Worm (Caenorhabditis elegans) whole organism, L4 larva: ENCODE data around the gene fbxa-54.

Source experiments
- F10B5.3 ChIP-seq: sonication (generic microtip); optimal IDR thresholded peaks from 2 replicates; lab custom pipeline; 2016; ENCODE audit warnings: mild to moderate bottlenecking, missing genetic modification characterization, missing compliant biosample characterization
- ZK546.5 ChIP-seq, 2 experiments: sonication (generic microtip); optimal IDR thresholded peaks; 2 replicates each; lab custom pipeline; 2017; ENCODE audit warnings: missing biosample characterization in 2 of 2, missing genetic modification characterization in 2 of 2
- ama-1 ChIP-seq: fragments of 150-350 bp; optimal IDR thresholded peaks from 2 replicates; lab custom pipeline; 2014; ENCODE audit warnings: inconsistent platforms, mixed read lengths
- ceh-82 ChIP-seq: sonication (generic microtip); optimal IDR thresholded peaks from 2 replicates; lab custom pipeline; 2017; ENCODE audit warnings: missing biosample characterization, missing genetic modification characterization
- dmd-6 ChIP-seq: fragments of 200-800 bp; sonication (Bioruptor generic); IDR thresholded peaks from 2 replicates; pipeline ENCODE4 v1.3.6; 2022; ENCODE audit warnings: missing genetic modification reagents, missing genetic modification characterization, missing compliant biosample characterization
- egl-27 ChIP-seq: sonication (generic microtip); optimal IDR thresholded peaks from 3 replicates; lab custom pipeline; 2017; ENCODE audit warnings: missing biosample characterization, missing genetic modification reagents, missing genetic modification characterization
- fkh-10 ChIP-seq: fragments of 150-350 bp; optimal IDR thresholded peaks from 2 replicates; lab custom pipeline; 2014; ENCODE audit warnings: missing biosample characterization, missing genetic modification reagents, missing genetic modification characterization
- lin-15B ChIP-seq: fragments of 150-350 bp; sonication (generic microtip); optimal IDR thresholded peaks from 3 replicates; lab custom pipeline; 2014; ENCODE audit warnings: missing biosample characterization, missing genetic modification characterization
- lin-39 ChIP-seq: fragments of 150-350 bp; optimal IDR thresholded peaks from 2 replicates; lab custom pipeline; 2014; ENCODE audit warnings: missing biosample characterization, missing genetic modification reagents, missing genetic modification characterization
- lsy-2 ChIP-seq, 2 experiments: fragments of 150-350 bp in 1 of 2; sonication (generic microtip) in 1 of 2; optimal IDR thresholded peaks; 2 replicates each; lab custom pipeline; 2014 to 2017; ENCODE audit warnings: missing biosample characterization in 2 of 2, missing genetic modification characterization in 2 of 2
- mep-1 ChIP-seq: fragments of 150-350 bp; sonication (generic microtip); optimal IDR thresholded peaks from 3 replicates; lab custom pipeline; 2014; ENCODE audit warnings: missing biosample characterization, missing genetic modification characterization
- nhr-237 ChIP-seq: sonication (generic microtip); optimal IDR thresholded peaks from 2 replicates; lab custom pipeline; 2017; ENCODE audit warnings: missing biosample characterization, missing genetic modification characterization
- tra-1 ChIP-seq: fragments of 200-800 bp; sonication (Bioruptor generic); IDR thresholded peaks from 2 replicates; pipeline ENCODE4 v1.3.6; 2022; ENCODE audit warnings: missing genetic modification reagents, missing genetic modification characterization, missing compliant biosample characterization
- zag-1 ChIP-seq: fragments of 150-350 bp; optimal IDR thresholded peaks from 2 replicates; lab custom pipeline; 2014; ENCODE audit warnings: missing biosample characterization, missing genetic modification characterization

DNA sequence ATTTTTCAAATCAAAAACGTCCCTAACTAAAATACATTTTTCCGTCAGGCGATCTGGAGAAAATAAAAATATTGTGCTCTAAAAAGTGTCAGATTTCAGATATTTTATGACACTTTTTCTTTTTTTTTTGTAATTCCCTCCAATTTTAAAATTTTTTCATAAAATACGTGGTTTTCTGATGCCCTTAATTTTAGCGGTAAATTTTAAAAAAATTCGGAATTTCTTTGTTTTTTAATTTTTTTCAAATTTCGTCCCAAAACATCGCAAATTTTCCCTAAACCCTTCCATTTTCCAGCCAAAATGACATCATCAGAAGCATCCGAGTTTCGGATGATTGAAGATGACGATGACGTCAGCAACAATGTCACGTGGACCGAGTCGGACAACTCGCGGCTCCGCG lies 35.4 kb downstream of the fbxa-54 start, which contains the start of gene trp-2:
- TF ChIP-seq ama-1 (lab: Kevin White, UChicago) (no peak), dmd-6 (GFP tag; lab: Robert Waterston, UW) (no peak), mep-1 (no peak), lin-39 (tag; lab: Kevin White, UChicago) (no peak), egl-27 (no peak), fkh-10 (GFP tag; lab: Kevin White, UChicago) (no peak), ZK546.5 (tag; optimal IDR thresholded peaks at IDR 0.05; lab: Kevin White, UChicago) (no peak), nhr-237 (tag; lab: Kevin White, UChicago) (no peak), lin-15B (tag; lab: Kevin White, UChicago) (no peak), lsy-2 (tag; optimal IDR thresholded peaks at IDR 0.05; lab: Kevin White, UChicago) (no peak), ceh-82 (tag; lab: Kevin White, UChicago) (no peak), F10B5.3 (tag; lab: Kevin White, UChicago) (no peak), tra-1 (GFP tag; lab: Robert Waterston, UW) (no peak), zag-1 (tag; lab: Kevin White, UChicago) (no peak)
